Worm (Caenorhabditis elegans) whole organism, early embryonic: ENCODE measurements around the gene mpst-2.

Experiments used
- B0310.2 ChIP-seq: sonication (generic microtip); optimal IDR thresholded peaks from 2 replicates; lab custom pipeline; 2016; ENCODE audit warnings: mild to moderate bottlenecking, missing genetic modification characterization, missing compliant biosample characterization
- F13C5.2 ChIP-seq: sonication (generic microtip); optimal IDR thresholded peaks from 2 replicates; lab custom pipeline; 2017; ENCODE audit warnings: mild to moderate bottlenecking, missing genetic modification characterization, inconsistent platforms, missing compliant biosample characterization
- aly-1 ChIP-seq: sonication (generic microtip); optimal IDR thresholded peaks from 2 replicates; lab custom pipeline; 2016; ENCODE audit warnings: missing genetic modification characterization, missing compliant biosample characterization
- ama-1 ChIP-seq: fragments of 150-350 bp; optimal IDR thresholded peaks from 2 replicates; lab custom pipeline; 2014
- ceh-13 ChIP-seq: fragments of 200-800 bp; sonication (Bioruptor generic); optimal IDR thresholded peaks from 2 replicates; lab custom pipeline; 2018; ENCODE audit warnings: mild to moderate bottlenecking, missing genetic modification characterization, missing compliant biosample characterization
- ceh-36 ChIP-seq: sonication (generic microtip); optimal IDR thresholded peaks from 2 replicates; lab custom pipeline; 2016; ENCODE audit warnings: missing genetic modification characterization, inconsistent platforms, missing compliant biosample characterization
- ets-7 ChIP-seq: sonication (generic microtip); optimal IDR thresholded peaks from 2 replicates; lab custom pipeline; 2016; ENCODE audit warnings: missing genotype, missing genetic modification characterization, missing compliant biosample characterization
- flt-1 ChIP-seq: fragments of 200-800 bp; sonication (Bioruptor generic); IDR thresholded peaks from 2 replicates; pipeline ENCODE4 v1.3.6; 2022; ENCODE audit warnings: missing genetic modification characterization, missing compliant biosample characterization
- hmbx-1 ChIP-seq: sonication (generic microtip); optimal IDR thresholded peaks from 2 replicates; lab custom pipeline; 2016; ENCODE audit warnings: mild to moderate bottlenecking, missing genetic modification characterization, missing compliant biosample characterization
- hmg-4 ChIP-seq: fragments of 200-800 bp; sonication (Bioruptor generic); optimal IDR thresholded peaks from 2 replicates; lab custom pipeline; 2018; ENCODE audit warnings: mild to moderate bottlenecking, missing genetic modification characterization, missing compliant biosample characterization
- hnd-1 ChIP-seq: sonication (generic microtip); optimal IDR thresholded peaks from 2 replicates; lab custom pipeline; 2016; ENCODE audit warnings: missing genetic modification characterization, missing compliant biosample characterization
- pes-1 ChIP-seq: fragments of 200-800 bp; sonication (Bioruptor generic); IDR thresholded peaks from 2 replicates; pipeline ENCODE4 v1.3.6; 2022; ENCODE audit warnings: missing genetic modification reagents, missing genetic modification characterization, missing compliant biosample characterization
- scrt-1 ChIP-seq: fragments of 200-800 bp; sonication (Bioruptor generic); IDR thresholded peaks from 2 replicates; pipeline ENCODE4 v1.3.6; 2022; ENCODE audit warnings: missing genetic modification characterization, missing compliant biosample characterization
- sea-1 ChIP-seq: fragments of 200-800 bp; sonication (Bioruptor generic); conservative IDR thresholded peaks from 2 replicates; pipeline ENCODE4 v1.3.6; 2022; ENCODE audit warnings: missing genetic modification characterization, missing compliant biosample characterization
- tbx-11 ChIP-seq: fragments of 200-800 bp; sonication (Bioruptor generic); IDR thresholded peaks from 2 replicates; pipeline ENCODE4 v1.3.6; 2022; ENCODE audit warnings: missing genetic modification characterization, missing compliant biosample characterization
- tbx-37 ChIP-seq: fragments of 200-800 bp; sonication (Bioruptor generic); conservative IDR thresholded peaks from 2 replicates; pipeline ENCODE4 v1.3.6; 2022; ENCODE audit warnings: missing genetic modification reagents, missing genetic modification characterization, missing compliant biosample characterization
- tra-4 ChIP-seq: sonication (generic microtip); optimal IDR thresholded peaks from 2 replicates; lab custom pipeline; 2017; ENCODE audit warnings: missing genetic modification characterization, missing compliant biosample characterization

The mpst-2 gene

ce11 chrV:14893355-14894050 is at the start of gene mpst-2, which contains the start of gene H12D21.5:
TSS of gene mpst-2 (minus strand) at chrV:14893455.
TSS of gene H12D21.5 (plus strand) at chrV:14894000.
- TF ChIP-seq aly-1 (no peak), F13C5.2 (no peak), ama-1 (lab: Kevin White, UChicago) (no peak)

DNA sequence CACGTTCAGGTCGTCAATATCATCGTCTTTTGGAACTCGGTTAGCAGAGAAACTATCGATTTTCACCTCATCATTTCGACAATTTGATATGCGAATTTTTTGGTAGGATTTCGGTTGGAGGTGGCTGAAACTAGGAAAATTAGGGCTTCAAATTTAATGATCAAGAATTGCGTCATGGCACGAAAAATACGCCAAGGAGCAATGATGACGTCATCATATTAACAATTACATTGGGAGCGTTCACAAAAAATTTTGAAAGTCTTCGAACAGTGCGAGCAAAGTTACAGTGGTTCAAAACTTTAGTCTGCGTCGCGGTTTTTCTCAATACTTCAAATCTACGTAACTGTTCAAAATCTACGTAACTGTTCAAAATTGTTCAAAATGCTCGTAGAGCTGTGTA is 49.6 kb upstream of the mpst-2 start:
- no peak for TF ChIP-seq pes-1 (GFP tag; lab: Robert Waterston, UW)
- TF ChIP-seq ceh-36 (tag; lab: Kevin White, UChicago), result no peak
- TF ChIP-seq ama-1 (lab: Kevin White, UChicago), result no peak
- TF ChIP-seq hnd-1 (tag; lab: Kevin White, UChicago), result no peak
- TF ChIP-seq tbx-37 (GFP tag; lab: Robert Waterston, UW), result no peak
- TF ChIP-seq aly-1, result no peak
- TF ChIP-seq flt-1 (GFP tag; lab: Robert Waterston, UW), result no peak
- TF ChIP-seq ceh-13 (GFP tag; lab: Kevin White, UChicago), result no peak
- TF ChIP-seq F13C5.2, result no peak
- TF ChIP-seq scrt-1 (GFP tag; lab: Robert Waterston, UW), result no peak
- no peak for TF ChIP-seq hmbx-1

- TF ChIP-seq hnd-1 (tag; lab: Kevin White, UChicago) (no peak), F13C5.2 (no peak), pes-1 (GFP tag; lab: Robert Waterston, UW) (no peak), flt-1 (GFP tag; lab: Robert Waterston, UW) (no peak), tbx-37 (GFP tag; lab: Robert Waterston, UW) (no peak), ceh-13 (GFP tag; lab: Kevin White, UChicago) (no peak), B0310.2 (tag; lab: Kevin White, UChicago) (no peak), tbx-11 (GFP tag; lab: Robert Waterston, UW) (no peak), aly-1 (no peak), ceh-36 (tag; lab: Kevin White, UChicago) (no peak), ama-1 (lab: Kevin White, UChicago) (no peak), tra-4 (tag; lab: Kevin White, UChicago) (no peak)
Observed at ce11 chrV:14936587-14936986, 43.3 kb upstream of the mpst-2 start, which contains the start of gene C30G7.2. TSS of gene C30G7.2 (plus strand) at chrV:14936887.

ce11 chrV:14933450-14934218 is 40.4 kb upstream of the mpst-2 start:
- TF ChIP-seq tbx-11 (GFP tag; lab: Robert Waterston, UW) (no peak), aly-1 (no peak)

ce11 chrV:14930168-14930567 is 36.9 kb upstream of the mpst-2 start:
- TF ChIP-seq hmg-4 (GFP tag; lab: Kevin White, UChicago), result no peak
- TF ChIP-seq ceh-13 (GFP tag; lab: Kevin White, UChicago), result no peak
- TF ChIP-seq scrt-1 (GFP tag; lab: Robert Waterston, UW), result no peak

- no peak for TF ChIP-seq hmg-4 (GFP tag; lab: Kevin White, UChicago)
- no peak for TF ChIP-seq pes-1 (GFP tag; lab: Robert Waterston, UW)
- TF ChIP-seq hmbx-1, result no peak
- no peak for TF ChIP-seq B0310.2 (tag; lab: Kevin White, UChicago)
- TF ChIP-seq tbx-37 (GFP tag; lab: Robert Waterston, UW), result no peak
- no peak for TF ChIP-seq sea-1 (GFP tag; lab: Robert Waterston, UW)
- TF ChIP-seq ceh-36 (tag; lab: Kevin White, UChicago), result no peak
- no peak for TF ChIP-seq scrt-1 (GFP tag; lab: Robert Waterston, UW)
- no peak for TF ChIP-seq tbx-11 (GFP tag; lab: Robert Waterston, UW)
- TF ChIP-seq hnd-1 (tag; lab: Kevin White, UChicago), result no peak
- no peak for TF ChIP-seq aly-1
- no peak for TF ChIP-seq flt-1 (GFP tag; lab: Robert Waterston, UW)
- no peak for TF ChIP-seq F13C5.2
- no peak for TF ChIP-seq ets-7 (tag; lab: Kevin White, UChicago)
- TF ChIP-seq tra-4 (tag; lab: Kevin White, UChicago), result no peak
Observed at ce11 chrV:14928248-14928647, 35.0 kb upstream of the mpst-2 start, which contains the start of gene srg-55. TSS of gene srg-55 (minus strand) at chrV:14928348.

DNA sequence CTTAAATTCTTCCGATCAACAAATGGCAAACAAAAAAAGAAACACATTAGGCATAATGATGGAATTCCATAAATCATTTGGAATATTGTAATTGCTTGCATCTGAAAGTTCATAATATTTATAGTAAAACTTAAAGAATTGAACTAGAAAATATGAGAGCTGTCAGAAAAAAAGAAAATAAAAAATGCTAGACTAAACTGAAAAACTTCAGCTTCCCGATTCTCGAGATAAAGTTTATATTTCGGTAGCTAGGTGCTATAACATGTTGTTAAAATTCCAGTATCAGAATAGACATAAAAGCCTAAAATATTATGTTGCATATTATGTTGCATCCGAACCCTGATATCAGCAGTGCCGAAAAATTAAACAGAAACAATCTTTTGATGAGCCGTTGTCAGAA is 30.8 kb upstream of the mpst-2 start, which contains the start of gene srg-54:
Gene srg-54 (minus strand): TSS at position 101 of the 400 bp plus-strand sequence.
- TF ChIP-seq tra-4 (tag; lab: Kevin White, UChicago), result no peak
- TF ChIP-seq ceh-36 (tag; lab: Kevin White, UChicago), result no peak
- no peak for TF ChIP-seq tbx-11 (GFP tag; lab: Robert Waterston, UW)
- no peak for TF ChIP-seq F13C5.2
- TF ChIP-seq tbx-37 (GFP tag; lab: Robert Waterston, UW), result no peak
- TF ChIP-seq hmbx-1, result no peak
- no peak for TF ChIP-seq ets-7 (tag; lab: Kevin White, UChicago)
- no peak for TF ChIP-seq hmg-4 (GFP tag; lab: Kevin White, UChicago)
- no peak for TF ChIP-seq aly-1

- no peak for TF ChIP-seq sea-1 (GFP tag; lab: Robert Waterston, UW)
- no peak for TF ChIP-seq B0310.2 (tag; lab: Kevin White, UChicago)
- no peak for TF ChIP-seq scrt-1 (GFP tag; lab: Robert Waterston, UW)
- TF ChIP-seq ama-1 (lab: Kevin White, UChicago), result no peak
- no peak for TF ChIP-seq flt-1 (GFP tag; lab: Robert Waterston, UW)
- no peak for TF ChIP-seq ets-7 (tag; lab: Kevin White, UChicago)
- TF ChIP-seq ceh-36 (tag; lab: Kevin White, UChicago), result no peak
- no peak for TF ChIP-seq hnd-1 (tag; lab: Kevin White, UChicago)
- TF ChIP-seq F13C5.2, result no peak
- TF ChIP-seq tbx-37 (GFP tag; lab: Robert Waterston, UW), result no peak
- no peak for TF ChIP-seq pes-1 (GFP tag; lab: Robert Waterston, UW)
- no peak for TF ChIP-seq ceh-13 (GFP tag; lab: Kevin White, UChicago)
- no peak for TF ChIP-seq aly-1
- TF ChIP-seq hmbx-1, result no peak
- TF ChIP-seq tra-4 (tag; lab: Kevin White, UChicago), result no peak
- no peak for TF ChIP-seq hmg-4 (GFP tag; lab: Kevin White, UChicago)
Observed at ce11 chrV:14921509-14921908, 28.3 kb upstream of the mpst-2 start, which contains the start of gene zmp-4. TSS of gene zmp-4 (minus strand) at chrV:14921609.
